Worm (Caenorhabditis elegans) whole organism, L4 larva: ENCODE results near the gene kin-5.

Experiments used
- F26F4.8 ChIP-seq: fragments of 200-800 bp; sonication (Bioruptor generic); conservative IDR thresholded peaks from 2 replicates; pipeline ENCODE4 v1.3.6; 2022; ENCODE audit warnings: missing genetic modification characterization, missing compliant biosample characterization
- T20F7.1 ChIP-seq: fragments of 200-800 bp; sonication (Bioruptor generic); optimal IDR thresholded peaks from 2 replicates; lab custom pipeline; 2018; ENCODE audit warnings: mild to moderate bottlenecking, missing genetic modification characterization, missing compliant biosample characterization
- ceh-32 ChIP-seq: sonication (generic microtip); optimal IDR thresholded peaks from 2 replicates; lab custom pipeline; 2016; ENCODE audit warnings: mild to moderate bottlenecking, missing genetic modification characterization, missing compliant biosample characterization; ENCODE audit not compliant: poor library complexity
- dpl-1 ChIP-seq: fragments of 150-350 bp; optimal IDR thresholded peaks from 2 replicates; lab custom pipeline; 2014; ENCODE audit warnings: missing biosample characterization, missing genetic modification reagents, missing genetic modification characterization
- fos-1 ChIP-seq: fragments of 150-350 bp; optimal IDR thresholded peaks from 2 replicates; lab custom pipeline; 2014; ENCODE audit warnings: missing biosample characterization, missing genetic modification characterization
- gei-8 ChIP-seq: fragments of 200-800 bp; sonication (Bioruptor generic); optimal IDR thresholded peaks from 2 replicates; lab custom pipeline; 2018; ENCODE audit warnings: mild to moderate bottlenecking, missing genetic modification characterization, missing compliant biosample characterization
- nhr-237 ChIP-seq: sonication (generic microtip); optimal IDR thresholded peaks from 2 replicates; lab custom pipeline; 2017; ENCODE audit warnings: missing biosample characterization, missing genetic modification characterization
- nhr-41 ChIP-seq: fragments of 200-800 bp; sonication (Bioruptor generic); IDR thresholded peaks from 2 replicates; pipeline ENCODE4 v1.3.6; 2022; ENCODE audit warnings: missing genetic modification reagents, missing genetic modification characterization, missing compliant biosample characterization
- nhr-42 ChIP-seq: fragments of 200-800 bp; sonication (Bioruptor generic); IDR thresholded peaks from 2 replicates; pipeline ENCODE4 v1.3.6; 2022; ENCODE audit warnings: missing genetic modification characterization, missing compliant biosample characterization
- nhr-77 ChIP-seq: fragments of 150-350 bp; optimal IDR thresholded peaks from 2 replicates; lab custom pipeline; 2014; ENCODE audit warnings: missing biosample characterization, missing genetic modification characterization
- set-16 ChIP-seq: fragments of 200-800 bp; sonication (Bioruptor generic); IDR thresholded peaks from 2 replicates; pipeline ENCODE4 v1.3.6; 2022; ENCODE audit warnings: missing genetic modification reagents, missing genetic modification characterization, missing compliant biosample characterization
- unc-130 ChIP-seq: sonication (generic microtip); optimal IDR thresholded peaks from 2 replicates; lab custom pipeline; 2016; ENCODE audit warnings: missing genetic modification reagents, missing genetic modification characterization, missing compliant biosample characterization

ce11 chrIV:10016977-10017376 is 48.0 kb upstream of the kin-5 start, which contains the start of gene ent-7:
- TF ChIP-seq ceh-32 (tag; lab: Kevin White, UChicago), result no peak
- no peak for TF ChIP-seq T20F7.1 (GFP tag; lab: Kevin White, UChicago)
- TF ChIP-seq gei-8, result no peak
- no peak for TF ChIP-seq nhr-41
- TF ChIP-seq F26F4.8 (GFP tag; lab: Robert Waterston, UW), result no peak
- TF ChIP-seq nhr-237 (tag; lab: Kevin White, UChicago), result no peak
- no peak for TF ChIP-seq nhr-77 (tag; lab: Kevin White, UChicago)
- TF ChIP-seq set-16 (GFP tag; lab: Robert Waterston, UW), result no peak
- TF ChIP-seq nhr-42 (GFP tag; lab: Robert Waterston, UW), result no peak
- no peak for TF ChIP-seq unc-130 (GFP tag; lab: Kevin White, UChicago)
- no peak for TF ChIP-seq dpl-1
- no peak for TF ChIP-seq fos-1 (tag; lab: Kevin White, UChicago)
